Fruit fly (Drosophila melanogaster) whole organism, pupa: ENCODE measurements around the gene CG7668.

Experiments used
- CG10348 ChIP-seq: fragments of 200-800 bp; sonication (Bioruptor generic); IDR thresholded peaks from 2 replicates; pipeline ENCODE4 v1.3.6; 2022; ENCODE audit warnings: missing biosample characterization, missing genetic modification characterization
- CG12605 ChIP-seq: fragments of 200-800 bp; sonication (Bioruptor generic); IDR thresholded peaks from 2 replicates; pipeline ENCODE4 v1.3.6; 2022; ENCODE audit warnings: missing biosample characterization, missing genetic modification characterization
- CG13204 ChIP-seq: fragments of 200-800 bp; sonication (Bioruptor generic); optimal IDR thresholded peaks from 2 replicates; lab custom pipeline; 2018; ENCODE audit warnings: missing biosample characterization, mild to moderate bottlenecking, missing genetic modification characterization, moderate library complexity
- CG14655 ChIP-seq: fragments of 200-800 bp; sonication (Bioruptor generic); optimal IDR thresholded peaks from 3 replicates; lab custom pipeline; 2017; ENCODE audit warnings: mild to moderate bottlenecking, missing biosample characterization, missing genetic modification reagents, missing genetic modification characterization
- CG15710 ChIP-seq: fragments of 200-800 bp; sonication (Bioruptor generic); optimal IDR thresholded peaks from 2 replicates; lab custom pipeline; 2018; ENCODE audit warnings: missing biosample characterization, mild to moderate bottlenecking, missing genetic modification characterization, moderate library complexity
- CG17806 ChIP-seq: fragments of 200-800 bp; sonication (Bioruptor generic); optimal IDR thresholded peaks from 2 replicates; lab custom pipeline; 2018; ENCODE audit warnings: missing biosample characterization, mild to moderate bottlenecking, missing genetic modification characterization, moderate library complexity
- CG32121 ChIP-seq: fragments of 200-800 bp; sonication (Bioruptor generic); IDR thresholded peaks from 2 replicates; pipeline ENCODE4 v1.3.6; 2022; ENCODE audit warnings: missing biosample characterization, missing genetic modification characterization
- CG34367 ChIP-seq: fragments of 200-800 bp; sonication (Bioruptor generic); optimal IDR thresholded peaks from 2 replicates; lab custom pipeline; 2018; ENCODE audit warnings: missing biosample characterization, mild to moderate bottlenecking, missing genetic modification characterization
- CG4496 ChIP-seq: fragments of 200-800 bp; sonication (Bioruptor generic); IDR thresholded peaks from 3 replicates; pipeline ENCODE4 v1.3.6; 2022; ENCODE audit warnings: missing biosample characterization, missing genetic modification characterization
- CG8159 ChIP-seq: fragments of 200-800 bp; sonication (Bioruptor generic); optimal IDR thresholded peaks from 3 replicates; lab custom pipeline; 2018; ENCODE audit warnings: missing biosample characterization, mild to moderate bottlenecking, missing genetic modification characterization, moderate library complexity
- CG8301 ChIP-seq: fragments of 200-800 bp; sonication (Bioruptor generic); optimal IDR thresholded peaks from 2 replicates; lab custom pipeline; 2018; ENCODE audit warnings: missing biosample characterization, mild to moderate bottlenecking, missing genetic modification characterization
- CG9948 ChIP-seq: fragments of 200-800 bp; sonication (Bioruptor generic); optimal IDR thresholded peaks from 2 replicates; lab custom pipeline; 2018; ENCODE audit warnings: missing biosample characterization, mild to moderate bottlenecking, missing genetic modification characterization, moderate library complexity
- D1 ChIP-seq: fragments of 200-800 bp; sonication (Bioruptor generic); optimal IDR thresholded peaks from 2 replicates; lab custom pipeline; 2018; ENCODE audit warnings: missing biosample characterization, mild to moderate bottlenecking, missing genetic modification characterization, moderate library complexity
- EcR ChIP-seq: fragments of 200-800 bp; sonication (Bioruptor generic); optimal IDR thresholded peaks from 3 replicates; lab custom pipeline; 2019; ENCODE audit warnings: missing biosample characterization, missing genetic modification characterization, mild to moderate bottlenecking, moderate library complexity, missing genetic modification reagents
- Ets98B ChIP-seq: fragments of 200-800 bp; sonication (Bioruptor generic); IDR thresholded peaks from 2 replicates; pipeline ENCODE4 v1.3.6; 2022; ENCODE audit warnings: missing biosample characterization, missing genetic modification characterization
- Pif1A ChIP-seq: fragments of 200-800 bp; sonication (Bioruptor generic); optimal IDR thresholded peaks from 3 replicates; lab custom pipeline; 2016; ENCODE audit warnings: missing biosample characterization, missing genetic modification characterization
- Pif1B ChIP-seq: fragments of 200-800 bp; sonication (Bioruptor generic); optimal IDR thresholded peaks from 3 replicates; lab custom pipeline; 2016; ENCODE audit warnings: missing biosample characterization, missing genetic modification characterization
- Snoo ChIP-seq: fragments of 200-800 bp; sonication (Bioruptor generic); optimal IDR thresholded peaks from 3 replicates; lab custom pipeline; 2017; ENCODE audit warnings: missing biosample characterization, mild to moderate bottlenecking, missing genetic modification characterization, inconsistent platforms
- fd96Ca ChIP-seq: fragments of 200-800 bp; sonication (Bioruptor generic); IDR thresholded peaks from 3 replicates; pipeline ENCODE4 v1.3.6; 2022; ENCODE audit warnings: missing biosample characterization, missing genetic modification characterization
- gl ChIP-seq: fragments of 200-800 bp; sonication (Bioruptor generic); optimal IDR thresholded peaks from 2 replicates; lab custom pipeline; 2018; ENCODE audit warnings: missing biosample characterization, mild to moderate bottlenecking, missing genetic modification characterization
- rn ChIP-seq: fragments of 200-800 bp; sonication (Bioruptor generic); IDR thresholded peaks from 2 replicates; pipeline ENCODE4 v1.3.6; 2022; ENCODE audit warnings: missing biosample characterization, missing genetic modification characterization

Gene CG7668

dm6 chr3L:20004442-20004869 is 1.9 kb downstream of the CG7668 start:
- no peak for TF ChIP-seq CG13204
- TF ChIP-seq CG15710 (tag; lab: Kevin White, UChicago) = no peak
- TF ChIP-seq rn = no peak
- TF ChIP-seq CG14655 (GFP tag; lab: Kevin White, UChicago) = no peak
- no peak for TF ChIP-seq Snoo (tag; lab: Kevin White, UChicago)
- TF ChIP-seq fd96Ca (GFP tag; lab: Robert Waterston, UW) = no peak
- no peak for TF ChIP-seq EcR
- no peak for TF ChIP-seq CG10348 (GFP tag; lab: Robert Waterston, UW)
- TF ChIP-seq gl (tag; lab: Kevin White, UChicago) = no peak
- no peak for TF ChIP-seq CG32121
- no peak; the same call in 2 of the 3 replicates for TF ChIP-seq CG4496 (GFP tag; lab: Robert Waterston, UW)
- TF ChIP-seq CG9948 = no peak
- no peak for TF ChIP-seq CG8301 (tag; lab: Kevin White, UChicago)
- TF ChIP-seq CG17806 (tag; lab: Kevin White, UChicago) = no peak
- TF ChIP-seq Pif1B = no peak
- TF ChIP-seq D1 = no peak
- no peak for TF ChIP-seq CG34367
- no peak for TF ChIP-seq Pif1A (GFP tag; lab: Kevin White, UChicago)
- TF ChIP-seq, all 21 proteins: peak for 0

- TF ChIP-seq Pif1B (no peak), EcR (peak; percentile 42)
Measured at dm6 chr3L:20005033-20005782, 2.7 kb downstream of the CG7668 start, which contains the start of gene kug. kug (plus strand) TSS chr3L:20005301.

- no peak for TF ChIP-seq CG8301 (tag; lab: Kevin White, UChicago)
- TF ChIP-seq CG12605 (GFP tag; lab: Robert Waterston, UW) = no peak
- no peak for TF ChIP-seq CG10348 (GFP tag; lab: Robert Waterston, UW)
- TF ChIP-seq rn = no peak
- TF ChIP-seq CG9948 = no peak
- no peak for TF ChIP-seq Ets98B
- peak; percentile 6 for TF ChIP-seq EcR
Measured at dm6 chr3L:20006269-20007265, 4.0 kb downstream of the CG7668 start.

- TF ChIP-seq Pif1A (GFP tag; lab: Kevin White, UChicago) (no peak), CG14655 (GFP tag; lab: Kevin White, UChicago) (no peak), CG34367 (no peak), CG9948 (no peak)
- TF ChIP-seq, all 21 proteins: peak for 0
Measured at dm6 chr3L:20027735-20028134, 25.2 kb downstream of the CG7668 start, which contains the start of gene CG14183. CG14183 (minus strand) TSS chr3L:20027835.

- TF ChIP-seq Ets98B = no peak
- TF ChIP-seq rn = no peak
- no peak for TF ChIP-seq Pif1A (GFP tag; lab: Kevin White, UChicago)
- TF ChIP-seq gl (tag; lab: Kevin White, UChicago) = no peak
Measured at dm6 chr3L:20028753-20029152, 26.2 kb downstream of the CG7668 start, which contains the start of gene Lamtor1. Lamtor1 (minus strand) TSS chr3L:20029020.

- no peak for TF ChIP-seq Snoo (tag; lab: Kevin White, UChicago)
- TF ChIP-seq D1 = no peak
- no peak for TF ChIP-seq CG8301 (tag; lab: Kevin White, UChicago)
- no peak for TF ChIP-seq CG32121
- TF ChIP-seq EcR = no peak
- TF ChIP-seq CG8159 (tag; lab: Kevin White, UChicago) = no peak
- no peak for TF ChIP-seq Pif1A (GFP tag; lab: Kevin White, UChicago)
Measured at dm6 chr3L:20036610-20037009, 34.1 kb downstream of the CG7668 start.
